Worm (Caenorhabditis elegans) whole organism, L2 larva: ENCODE measurements around the gene srh-32.
A peak's percentile ranks its signal among the peaks of the same experiment; 100 is the strongest.

Experiments used
- F13H6.1 ChIP-seq: sonication (generic microtip); optimal IDR thresholded peaks from 2 replicates; lab custom pipeline; 2016; ENCODE audit warnings: missing genetic modification characterization, missing compliant biosample characterization
- R02D3.7 ChIP-seq: fragments of 150-350 bp; optimal IDR thresholded peaks from 2 replicates; lab custom pipeline; 2014; ENCODE audit warnings: missing biosample characterization, missing genetic modification characterization
- Y55F3AM.14 ChIP-seq: fragments of 200-800 bp; sonication (Bioruptor generic); optimal IDR thresholded peaks from 2 replicates; lab custom pipeline; 2018; ENCODE audit warnings: mild to moderate bottlenecking, missing genetic modification characterization, missing compliant biosample characterization
- ZK546.5 ChIP-seq: sonication (generic microtip); optimal IDR thresholded peaks from 2 replicates; lab custom pipeline; 2017; ENCODE audit warnings: missing biosample characterization, missing genetic modification characterization
- crh-2 ChIP-seq: sonication (generic microtip); optimal IDR thresholded peaks from 2 replicates; lab custom pipeline; 2017; ENCODE audit warnings: missing biosample characterization, missing genetic modification characterization
- dmd-4 ChIP-seq: sonication (generic microtip); optimal IDR thresholded peaks from 2 replicates; lab custom pipeline; 2017; ENCODE audit warnings: missing biosample characterization, missing genetic modification characterization
- egl-27 ChIP-seq: sonication (generic microtip); optimal IDR thresholded peaks from 3 replicates; lab custom pipeline; 2017; ENCODE audit warnings: missing biosample characterization, missing genetic modification reagents, missing genetic modification characterization
- fos-1 ChIP-seq: fragments of 150-350 bp; optimal IDR thresholded peaks from 2 replicates; lab custom pipeline; 2014; ENCODE audit warnings: missing biosample characterization, missing genetic modification characterization
- gmeb-1 ChIP-seq: fragments of 150-350 bp; optimal IDR thresholded peaks from 2 replicates; lab custom pipeline; 2014; ENCODE audit warnings: missing biosample characterization, missing genetic modification characterization
- lin-13 ChIP-seq: fragments of 150-350 bp; optimal IDR thresholded peaks from 2 replicates; lab custom pipeline; 2014; ENCODE audit warnings: missing biosample characterization, missing genetic modification reagents, missing genetic modification characterization
- mbf-1 ChIP-seq: sonication (generic microtip); optimal IDR thresholded peaks from 2 replicates; lab custom pipeline; 2017; ENCODE audit warnings: missing biosample characterization, missing genetic modification characterization
- mdl-1 ChIP-seq, 2 experiments: fragments of 150-350 bp in 1 of 2; sonication (generic microtip) in 1 of 2; optimal IDR thresholded peaks; 2 replicates each; lab custom pipeline; 2017; ENCODE audit warnings: missing biosample characterization in 2 of 2, missing genetic modification characterization in 2 of 2
- nhr-11 ChIP-seq: fragments of 150-350 bp; optimal IDR thresholded peaks from 2 replicates; lab custom pipeline; 2014; ENCODE audit warnings: missing biosample characterization, missing genetic modification characterization
- nhr-23 ChIP-seq: fragments of 150-350 bp; optimal IDR thresholded peaks from 2 replicates; lab custom pipeline; 2014; ENCODE audit warnings: missing biosample characterization, missing genetic modification reagents, missing genetic modification characterization
- nhr-25 ChIP-seq: fragments of 150-350 bp; sonication (generic microtip); optimal IDR thresholded peaks from 3 replicates; lab custom pipeline; 2014; ENCODE audit warnings: missing biosample characterization, missing genetic modification characterization
- nhr-6 ChIP-seq: fragments of 150-350 bp; optimal IDR thresholded peaks from 2 replicates; lab custom pipeline; 2014; ENCODE audit warnings: missing biosample characterization, missing genetic modification characterization
- sem-4 ChIP-seq: fragments of 150-350 bp; optimal IDR thresholded peaks from 2 replicates; lab custom pipeline; 2014; ENCODE audit warnings: missing biosample characterization, missing genetic modification reagents, missing genetic modification characterization
- sma-3 ChIP-seq: sonication (generic microtip); optimal IDR thresholded peaks from 2 replicates; lab custom pipeline; 2016; ENCODE audit warnings: missing genetic modification reagents, missing genetic modification characterization, missing compliant biosample characterization
- sma-9 ChIP-seq, 2 experiments: fragments of 150-350 bp in 1 of 2; sonication (generic microtip) in 1 of 2; optimal IDR thresholded peaks; 2 replicates each; lab custom pipeline; 2014 to 2016; ENCODE audit warnings: missing genetic modification characterization in 2 of 2, mild to moderate bottlenecking in 1 of 2, missing biosample characterization in 1 of 2, missing compliant biosample characterization in 1 of 2, missing genetic modification reagents in 1 of 2, moderate library complexity in 1 of 2
- unc-55 ChIP-seq: fragments of 150-350 bp; sonication (generic microtip); optimal IDR thresholded peaks from 3 replicates; lab custom pipeline; 2014; ENCODE audit warnings: missing biosample characterization, missing genetic modification reagents, missing genetic modification characterization
- ztf-11 ChIP-seq: sonication (generic microtip); optimal IDR thresholded peaks from 2 replicates; lab custom pipeline; 2017; ENCODE audit warnings: missing biosample characterization, missing genetic modification characterization
- ztf-4 ChIP-seq: fragments of 150-350 bp; optimal IDR thresholded peaks from 2 replicates; lab custom pipeline; 2014; ENCODE audit warnings: missing biosample characterization, missing genetic modification characterization

The srh-32 gene

ce11 chrV:17746959-17747358 lies 45.9 kb downstream of the srh-32 start, which contains the start of gene twk-36:
TSS of gene twk-36 (minus strand) at chrV:17747059.
- TF ChIP-seq sem-4 (tag; lab: Kevin White, UChicago) (no peak), nhr-6 (tag; lab: Kevin White, UChicago) (no peak), R02D3.7 (tag; lab: Kevin White, UChicago) (no peak), mdl-1 (tag; optimal IDR thresholded peaks at IDR 0.05; lab: Kevin White, UChicago) (no peak), nhr-25 (no peak), dmd-4 (tag; lab: Kevin White, UChicago) (no peak)
- TF ChIP-seq, all 48 proteins: peak for 0

ce11 chrV:17749181-17749580 lies 48.2 kb downstream of the srh-32 start, which contains the start of gene R12G8.1:
TSS of gene R12G8.1 (minus strand) at chrV:17749243.
- peak; percentile 5 for TF ChIP-seq sem-4 (tag; lab: Kevin White, UChicago)
- TF ChIP-seq mdl-1 (tag; optimal IDR thresholded peaks at IDR 0.05; lab: Kevin White, UChicago): peak in 1 of 2 experiments; percentile 5
- TF ChIP-seq sma-9 (GFP tag; optimal IDR thresholded peaks at IDR 0.05; lab: Kevin White, UChicago): peak; percentile 45
- TF ChIP-seq sma-9 (tag; optimal IDR thresholded peaks at IDR 0.05; lab: Kevin White, UChicago): no peak
- TF ChIP-seq F13H6.1 (tag; lab: Kevin White, UChicago): peak; percentile 33
- TF ChIP-seq egl-27 (tag; lab: Kevin White, UChicago): no peak

ce11 chrV:17752340-17752739 lies 51.3 kb downstream of the srh-32 start:
- TF ChIP-seq mbf-1 (tag; lab: Kevin White, UChicago) (no peak), nhr-6 (tag; lab: Kevin White, UChicago) (no peak), sem-4 (tag; lab: Kevin White, UChicago) (no peak), unc-55 (GFP tag; lab: Kevin White, UChicago) (no peak), sma-3 (GFP tag; lab: Kevin White, UChicago) (no peak), ztf-4 (tag; lab: Kevin White, UChicago) (no peak), nhr-11 (tag; lab: Kevin White, UChicago) (no peak), sma-9 (GFP tag; optimal IDR thresholded peaks at IDR 0.05; lab: Kevin White, UChicago) (peak; percentile 33), sma-9 (tag; optimal IDR thresholded peaks at IDR 0.05; lab: Kevin White, UChicago) (no peak), fos-1 (tag; lab: Kevin White, UChicago) (peak; percentile 75), lin-13 (GFP tag; lab: Kevin White, UChicago) (no peak), nhr-23 (tag; lab: Kevin White, UChicago) (no peak), crh-2 (tag; lab: Kevin White, UChicago) (peak; percentile 42), gmeb-1 (tag; lab: Kevin White, UChicago) (peak; percentile 18), Y55F3AM.14 (no peak), ZK546.5 (tag; lab: Kevin White, UChicago) (no peak), ztf-11 (tag; lab: Kevin White, UChicago) (no peak)
